Worm (Caenorhabditis elegans): ENCODE data around the gene F17E9.18.

ce11 chrIV:8333554-8333953 lies 13.4 kb downstream of the F17E9.18 start:
- TF ChIP-seq nfya-1 (tag; optimal IDR thresholded peaks at IDR 0.05) (no peak), pha-4 (tag; optimal IDR thresholded peaks at IDR 0.05) (no peak)

Data from whole organism, late embryonic.